Worm (Caenorhabditis elegans) whole organism, L2 larva: ENCODE data around the gene vps-36.

Experiments
- C34F6.9 ChIP-seq: fragments of 150-350 bp; optimal IDR thresholded peaks from 2 replicates; lab custom pipeline; 2014; ENCODE audit warnings: missing biosample characterization, missing genetic modification characterization
- F13H6.1 ChIP-seq: sonication (generic microtip); optimal IDR thresholded peaks from 2 replicates; lab custom pipeline; 2016; ENCODE audit warnings: missing genetic modification characterization, missing compliant biosample characterization
- Y55F3AM.14 ChIP-seq: fragments of 200-800 bp; sonication (Bioruptor generic); optimal IDR thresholded peaks from 2 replicates; lab custom pipeline; 2018; ENCODE audit warnings: mild to moderate bottlenecking, missing genetic modification characterization, missing compliant biosample characterization
- ZK546.5 ChIP-seq: sonication (generic microtip); optimal IDR thresholded peaks from 2 replicates; lab custom pipeline; 2017; ENCODE audit warnings: missing biosample characterization, missing genetic modification characterization
- alr-1 ChIP-seq: fragments of 150-350 bp; optimal IDR thresholded peaks from 2 replicates; lab custom pipeline; 2014; ENCODE audit warnings: missing biosample characterization, missing genetic modification characterization
- aly-2 ChIP-seq: fragments of 150-350 bp; optimal IDR thresholded peaks from 2 replicates; lab custom pipeline; 2014; ENCODE audit warnings: missing biosample characterization, missing genetic modification characterization
- ama-1 ChIP-seq: fragments of 150-350 bp; optimal IDR thresholded peaks from 2 replicates; lab custom pipeline; 2018; ENCODE audit warnings: inconsistent platforms
- blmp-1 ChIP-seq: sonication (generic microtip); optimal IDR thresholded peaks from 2 replicates; lab custom pipeline; 2017; ENCODE audit warnings: missing genetic modification characterization, mild to moderate bottlenecking, missing compliant biosample characterization, antibody characterized with exemption, moderate library complexity; ENCODE audit not compliant: insufficient read depth
- ceh-16 ChIP-seq: fragments of 150-350 bp; optimal IDR thresholded peaks from 2 replicates; lab custom pipeline; 2014; ENCODE audit warnings: missing biosample characterization, missing genetic modification characterization
- ceh-82 ChIP-seq: fragments of 150-350 bp; optimal IDR thresholded peaks from 2 replicates; lab custom pipeline; 2014; ENCODE audit warnings: missing biosample characterization, missing genetic modification characterization
- crh-2 ChIP-seq: sonication (generic microtip); optimal IDR thresholded peaks from 2 replicates; lab custom pipeline; 2017; ENCODE audit warnings: missing biosample characterization, missing genetic modification characterization
- dmd-4 ChIP-seq: sonication (generic microtip); optimal IDR thresholded peaks from 2 replicates; lab custom pipeline; 2017; ENCODE audit warnings: missing biosample characterization, missing genetic modification characterization
- egl-27 ChIP-seq: sonication (generic microtip); optimal IDR thresholded peaks from 3 replicates; lab custom pipeline; 2017; ENCODE audit warnings: missing biosample characterization, missing genetic modification reagents, missing genetic modification characterization
- elt-1 ChIP-seq: fragments of 150-350 bp; optimal IDR thresholded peaks from 2 replicates; lab custom pipeline; 2014; ENCODE audit warnings: missing biosample characterization, missing genetic modification characterization
- elt-3 ChIP-seq: sonication (generic microtip); optimal IDR thresholded peaks from 2 replicates; lab custom pipeline; 2017; ENCODE audit warnings: missing biosample characterization, missing genetic modification characterization
- fos-1 ChIP-seq: fragments of 150-350 bp; optimal IDR thresholded peaks from 2 replicates; lab custom pipeline; 2014; ENCODE audit warnings: missing biosample characterization, missing genetic modification characterization
- gmeb-1 ChIP-seq: fragments of 150-350 bp; optimal IDR thresholded peaks from 2 replicates; lab custom pipeline; 2014; ENCODE audit warnings: missing biosample characterization, missing genetic modification characterization
- lin-11 ChIP-seq: fragments of 150-350 bp; sonication (generic microtip); optimal IDR thresholded peaks from 2 replicates; lab custom pipeline; 2014; ENCODE audit warnings: missing biosample characterization, missing genetic modification characterization, inconsistent platforms, mixed read lengths
- lin-13 ChIP-seq: fragments of 150-350 bp; optimal IDR thresholded peaks from 2 replicates; lab custom pipeline; 2014; ENCODE audit warnings: missing biosample characterization, missing genetic modification reagents, missing genetic modification characterization
- lsy-2 ChIP-seq, 2 experiments: fragments of 150-350 bp in 1 of 2; sonication (generic microtip) in 1 of 2; optimal IDR thresholded peaks; 2 replicates each; lab custom pipeline; 2014 to 2017; ENCODE audit warnings: missing biosample characterization in 2 of 2, missing genetic modification characterization in 2 of 2
- mab-5 ChIP-seq: fragments of 150-350 bp; optimal IDR thresholded peaks from 2 replicates; lab custom pipeline; 2014; ENCODE audit warnings: missing biosample characterization, missing genetic modification characterization
- mbf-1 ChIP-seq: sonication (generic microtip); optimal IDR thresholded peaks from 2 replicates; lab custom pipeline; 2017; ENCODE audit warnings: missing biosample characterization, missing genetic modification characterization
- mdl-1 ChIP-seq, 2 experiments: fragments of 150-350 bp in 1 of 2; sonication (generic microtip) in 1 of 2; optimal IDR thresholded peaks; 2 replicates each; lab custom pipeline; 2017; ENCODE audit warnings: missing biosample characterization in 2 of 2, missing genetic modification characterization in 2 of 2
- nhr-10 ChIP-seq: sonication (generic microtip); optimal IDR thresholded peaks from 2 replicates; lab custom pipeline; 2017; ENCODE audit warnings: missing biosample characterization, missing genetic modification characterization
- nhr-11 ChIP-seq: fragments of 150-350 bp; optimal IDR thresholded peaks from 2 replicates; lab custom pipeline; 2014; ENCODE audit warnings: missing biosample characterization, missing genetic modification characterization
- nhr-12 ChIP-seq: fragments of 150-350 bp; optimal IDR thresholded peaks from 2 replicates; lab custom pipeline; 2014; ENCODE audit warnings: missing biosample characterization, missing genetic modification characterization
- nhr-129 ChIP-seq: fragments of 150-350 bp; optimal IDR thresholded peaks from 2 replicates; lab custom pipeline; 2014; ENCODE audit warnings: missing biosample characterization, missing genetic modification characterization
- nhr-21 ChIP-seq: fragments of 150-350 bp; optimal IDR thresholded peaks from 2 replicates; lab custom pipeline; 2014; ENCODE audit warnings: missing biosample characterization, missing genetic modification characterization
- nhr-23 ChIP-seq: fragments of 150-350 bp; optimal IDR thresholded peaks from 2 replicates; lab custom pipeline; 2014; ENCODE audit warnings: missing biosample characterization, missing genetic modification reagents, missing genetic modification characterization
- nhr-237 ChIP-seq: fragments of 150-350 bp; optimal IDR thresholded peaks from 2 replicates; lab custom pipeline; 2014; ENCODE audit warnings: missing biosample characterization, missing genetic modification characterization
- nhr-25 ChIP-seq: fragments of 150-350 bp; sonication (generic microtip); optimal IDR thresholded peaks from 3 replicates; lab custom pipeline; 2014; ENCODE audit warnings: missing biosample characterization, missing genetic modification characterization
- nhr-6 ChIP-seq: fragments of 150-350 bp; optimal IDR thresholded peaks from 2 replicates; lab custom pipeline; 2014; ENCODE audit warnings: missing biosample characterization, missing genetic modification characterization
- nhr-77 ChIP-seq: fragments of 150-350 bp; optimal IDR thresholded peaks from 2 replicates; lab custom pipeline; 2014; ENCODE audit warnings: missing biosample characterization, missing genetic modification characterization
- peb-1 ChIP-seq: fragments of 150-350 bp; optimal IDR thresholded peaks from 2 replicates; lab custom pipeline; 2014; ENCODE audit warnings: missing biosample characterization, missing genetic modification characterization
- sem-4 ChIP-seq: fragments of 150-350 bp; optimal IDR thresholded peaks from 2 replicates; lab custom pipeline; 2014; ENCODE audit warnings: missing biosample characterization, missing genetic modification reagents, missing genetic modification characterization
- skn-1 ChIP-seq: sonication (generic microtip); optimal IDR thresholded peaks from 2 replicates; lab custom pipeline; 2017; ENCODE audit warnings: missing biosample characterization, missing genetic modification characterization
- sma-3 ChIP-seq: sonication (generic microtip); optimal IDR thresholded peaks from 2 replicates; lab custom pipeline; 2016; ENCODE audit warnings: missing genetic modification reagents, missing genetic modification characterization, missing compliant biosample characterization
- sma-9 ChIP-seq, 2 experiments: fragments of 150-350 bp in 1 of 2; sonication (generic microtip) in 1 of 2; optimal IDR thresholded peaks; 2 replicates each; lab custom pipeline; 2014 to 2016; ENCODE audit warnings: missing genetic modification characterization in 2 of 2, mild to moderate bottlenecking in 1 of 2, missing biosample characterization in 1 of 2, missing compliant biosample characterization in 1 of 2, missing genetic modification reagents in 1 of 2, moderate library complexity in 1 of 2
- snpc-4 ChIP-seq: fragments of 150-350 bp; optimal IDR thresholded peaks from 2 replicates; lab custom pipeline; 2014; ENCODE audit warnings: missing biosample characterization, missing genetic modification characterization
- unc-55 ChIP-seq: fragments of 150-350 bp; sonication (generic microtip); optimal IDR thresholded peaks from 3 replicates; lab custom pipeline; 2014; ENCODE audit warnings: missing biosample characterization, missing genetic modification reagents, missing genetic modification characterization
- unc-62 ChIP-seq: fragments of 150-350 bp; optimal IDR thresholded peaks from 2 replicates; lab custom pipeline; 2014; ENCODE audit warnings: missing biosample characterization, missing genetic modification reagents, missing genetic modification characterization
- zag-1 ChIP-seq: fragments of 150-350 bp; optimal IDR thresholded peaks from 2 replicates; lab custom pipeline; 2014; ENCODE audit warnings: missing biosample characterization, missing genetic modification characterization
- ztf-1 ChIP-seq: fragments of 200-800 bp; sonication (Bioruptor generic); conservative IDR thresholded peaks from 2 replicates; pipeline ENCODE4 v1.3.6; 2022; ENCODE audit warnings: missing genetic modification characterization, missing compliant biosample characterization
- ztf-11 ChIP-seq: sonication (generic microtip); optimal IDR thresholded peaks from 2 replicates; lab custom pipeline; 2017; ENCODE audit warnings: missing biosample characterization, missing genetic modification characterization
- ztf-4 ChIP-seq: fragments of 150-350 bp; optimal IDR thresholded peaks from 2 replicates; lab custom pipeline; 2014; ENCODE audit warnings: missing biosample characterization, missing genetic modification characterization

vps-36 gene

DNA sequence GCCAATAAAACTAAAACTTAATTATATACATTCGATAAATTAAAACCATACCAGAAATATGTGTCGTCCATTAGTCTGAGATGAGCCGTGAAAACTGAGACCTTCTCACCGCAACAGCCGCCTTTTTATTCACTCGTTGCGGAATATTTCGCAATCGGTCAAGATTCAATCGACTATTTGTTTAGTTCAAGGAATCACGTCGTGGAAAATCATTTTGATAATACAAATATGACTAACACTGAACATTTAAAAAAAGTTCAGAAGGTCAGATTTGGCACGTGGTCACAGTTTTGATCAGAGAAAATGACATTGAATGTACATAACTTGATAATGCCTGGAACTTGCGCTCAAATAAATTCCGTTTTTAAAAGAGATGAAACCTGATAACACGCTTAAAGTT, 21.7 kb downstream of the vps-36 start, which contains the start of gene F17C11.11:
TSS of gene F17C11.11 (minus strand) at position 79 of the 400 bp plus-strand sequence.
- TF ChIP-seq mbf-1 (no peak), nhr-12 (tag; lab: Kevin White, UChicago) (no peak), gmeb-1 (peak; percentile 23), sem-4 (tag; lab: Kevin White, UChicago) (no peak), skn-1 (no peak), sma-9 (GFP tag; optimal IDR thresholded peaks at IDR 0.05; lab: Kevin White, UChicago) (peak; percentile 68), sma-9 (tag; optimal IDR thresholded peaks at IDR 0.05; lab: Kevin White, UChicago) (no peak), C34F6.9 (tag; lab: Kevin White, UChicago) (peak; percentile 28), blmp-1 (tag; lab: Kevin White, UChicago) (no peak), nhr-21 (tag; lab: Kevin White, UChicago) (peak; percentile 20), fos-1 (tag; lab: Kevin White, UChicago) (peak; percentile 58), F13H6.1 (tag; lab: Kevin White, UChicago) (peak; percentile 26), nhr-129 (tag; lab: Kevin White, UChicago) (peak; percentile 99), crh-2 (tag; lab: Kevin White, UChicago) (peak; percentile 47), ztf-11 (tag; lab: Kevin White, UChicago) (no peak), alr-1 (tag; lab: Kevin White, UChicago) (no peak)

ce11 chrV:10937294-10937693, 23.2 kb downstream of the vps-36 start:
- no peak for TF ChIP-seq ZK546.5 (tag; lab: Kevin White, UChicago)
- TF ChIP-seq gmeb-1 = peak; percentile 47
- TF ChIP-seq Y55F3AM.14 (GFP tag; lab: Kevin White, UChicago) = no peak
- no peak for TF ChIP-seq alr-1 (tag; lab: Kevin White, UChicago)
- TF ChIP-seq F13H6.1 (tag; lab: Kevin White, UChicago) = no peak
- peak; percentile 52 for TF ChIP-seq crh-2 (tag; lab: Kevin White, UChicago)
- TF ChIP-seq lin-11 (tag; lab: Kevin White, UChicago) = no peak
- TF ChIP-seq elt-1 (tag; lab: Kevin White, UChicago) = no peak
- TF ChIP-seq fos-1 (tag; lab: Kevin White, UChicago) = peak; percentile 13
- TF ChIP-seq ceh-82 (tag; lab: Kevin White, UChicago) = no peak
- TF ChIP-seq nhr-10 (tag; lab: Kevin White, UChicago) = no peak
- TF ChIP-seq mdl-1 (tag; optimal IDR thresholded peaks at IDR 0.05; lab: Kevin White, UChicago) = no peak
- no peak for TF ChIP-seq peb-1 (tag; lab: Kevin White, UChicago)
- peak; percentile 94 for TF ChIP-seq nhr-129 (tag; lab: Kevin White, UChicago)
- TF ChIP-seq nhr-6 = no peak
- no peak for TF ChIP-seq sma-3 (GFP tag; lab: Kevin White, UChicago)
- no peak for TF ChIP-seq dmd-4 (tag; lab: Kevin White, UChicago)
- no peak for TF ChIP-seq mbf-1
- TF ChIP-seq unc-62 (GFP tag; lab: Kevin White, UChicago) = no peak
- TF ChIP-seq nhr-11 (tag; lab: Kevin White, UChicago) = no peak
- no peak for TF ChIP-seq aly-2 (tag; lab: Kevin White, UChicago)
- TF ChIP-seq lin-13 (GFP tag; lab: Kevin White, UChicago) = no peak
- TF ChIP-seq ztf-4 (tag; lab: Kevin White, UChicago) = peak; percentile 61
- peak; percentile 55 for TF ChIP-seq skn-1
- no peak for TF ChIP-seq ama-1 (lab: Kevin White, UChicago)
- no peak for TF ChIP-seq nhr-77 (tag; lab: Kevin White, UChicago)
- peak in 1 of 2 experiments; percentile 71 for TF ChIP-seq lsy-2 (tag; optimal IDR thresholded peaks at IDR 0.05; lab: Kevin White, UChicago)
- peak; percentile 69 for TF ChIP-seq C34F6.9 (tag; lab: Kevin White, UChicago)
- no peak for TF ChIP-seq nhr-237 (tag; lab: Kevin White, UChicago)
- no peak for TF ChIP-seq ztf-1
- no peak for TF ChIP-seq nhr-23 (tag; lab: Kevin White, UChicago)
- peak; percentile 63 for TF ChIP-seq sem-4 (tag; lab: Kevin White, UChicago)
- no peak for TF ChIP-seq nhr-12 (tag; lab: Kevin White, UChicago)
- TF ChIP-seq nhr-21 (tag; lab: Kevin White, UChicago) = peak; percentile 87
- TF ChIP-seq egl-27 (tag; lab: Kevin White, UChicago) = no peak
- TF ChIP-seq mab-5 = no peak
- no peak for TF ChIP-seq zag-1 (tag; lab: Kevin White, UChicago)
- TF ChIP-seq unc-55 (GFP tag; lab: Kevin White, UChicago) = no peak
- TF ChIP-seq sma-9 (GFP tag; optimal IDR thresholded peaks at IDR 0.05; lab: Kevin White, UChicago) = peak; percentile 84
- no peak for TF ChIP-seq sma-9 (tag; optimal IDR thresholded peaks at IDR 0.05; lab: Kevin White, UChicago)
- TF ChIP-seq elt-3 (tag; lab: Kevin White, UChicago) = no peak
- TF ChIP-seq ceh-16 = no peak
- TF ChIP-seq nhr-25 (tag; lab: Kevin White, UChicago) = peak; percentile 1
- TF ChIP-seq snpc-4 (tag; lab: Kevin White, UChicago) = no peak
